Worm (Caenorhabditis elegans) whole organism, mixed stage, embryonic: Measurements from ENCODE around the gene daf-12.

ENCODE experiments used
- ces-1 ChIP-seq: fragments of 150-350 bp; optimal IDR thresholded peaks from 2 replicates; lab custom pipeline; 2014; ENCODE audit warnings: missing biosample characterization, missing genetic modification reagents, missing genetic modification characterization
- elt-3 ChIP-seq: fragments of 150-350 bp; optimal IDR thresholded peaks from 2 replicates; lab custom pipeline; 2014; ENCODE audit warnings: missing biosample characterization, missing genetic modification characterization
- nhr-12 ChIP-seq: fragments of 150-350 bp; optimal IDR thresholded peaks from 2 replicates; lab custom pipeline; 2014; ENCODE audit warnings: missing biosample characterization, missing genetic modification characterization
- nhr-28 ChIP-seq: fragments of 150-350 bp; optimal IDR thresholded peaks from 2 replicates; lab custom pipeline; 2014; ENCODE audit warnings: missing biosample characterization, missing genetic modification characterization
- unc-39 ChIP-seq: fragments of 150-350 bp; optimal IDR thresholded peaks from 2 replicates; lab custom pipeline; 2014; ENCODE audit warnings: missing biosample characterization, missing genetic modification characterization
- ztf-11 ChIP-seq: fragments of 150-350 bp; optimal IDR thresholded peaks from 2 replicates; lab custom pipeline; 2014; ENCODE audit warnings: missing biosample characterization, missing genetic modification characterization

ce11 chrX:10689729-10690128 lies 54.0 kb downstream of the daf-12 start:
- TF ChIP-seq ces-1 (no peak), nhr-12 (tag; lab: Kevin White, UChicago) (no peak), elt-3 (tag; lab: Kevin White, UChicago) (no peak), ztf-11 (no peak), nhr-28 (tag; lab: Kevin White, UChicago) (no peak), unc-39 (tag; lab: Kevin White, UChicago) (no peak)
